Fruit fly (Drosophila melanogaster): ENCODE results near the gene Nuf2.
A peak's percentile ranks its signal among the peaks of the same experiment; 100 is the strongest.

The Nuf2 gene

DNA sequence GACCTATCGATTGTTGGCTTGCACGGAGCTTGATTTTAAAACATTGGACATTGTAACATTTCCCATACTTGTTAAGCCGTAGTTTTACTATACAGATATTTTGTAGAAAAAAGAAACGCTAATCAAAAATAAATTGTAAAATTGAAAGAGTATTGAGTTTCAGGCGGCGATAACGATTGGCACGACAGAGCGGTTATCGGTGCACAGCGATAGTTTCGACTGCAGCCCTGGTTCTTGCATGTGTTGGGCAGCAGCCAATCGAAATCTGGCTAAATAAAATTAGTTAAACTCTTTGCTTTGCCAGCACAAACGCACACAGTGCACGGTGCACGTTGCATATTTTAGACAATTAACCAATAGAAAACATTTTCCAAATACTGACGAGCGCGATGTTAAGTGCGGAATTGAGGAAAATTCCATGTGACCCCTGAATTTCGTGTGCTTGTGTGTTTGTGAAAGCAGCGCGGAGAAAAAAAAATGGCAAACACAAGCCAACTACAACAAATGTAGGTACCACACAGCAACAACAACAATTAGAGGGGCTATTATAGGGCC, 27.8 kb downstream of the Nuf2 start, which contains the start of gene milt:
Gene milt (plus strand): TSS at position 51 of the 555 bp plus-strand sequence.
- peak; percentile 70 for TF ChIP-seq sens (GFP tag)
- no peak for TF ChIP-seq E2f1 (GFP tag; IDR thresholded peaks at IDR 0.05)
- no peak for TF ChIP-seq CG8359 (GFP tag; optimal IDR thresholded peaks at IDR 0.05; ENCODE audit: borderline replicate concordance)
- TF ChIP-seq Vsx1 (GFP tag; optimal IDR thresholded peaks at IDR 0.05), result peak; percentile 14
- no peak for TF ChIP-seq lbe (GFP tag; optimal IDR thresholded peaks at IDR 0.05)
- no peak for TF ChIP-seq CG2199 (GFP tag; IDR thresholded peaks at IDR 0.05)
- no peak for TF ChIP-seq CG12236 (GFP tag; optimal IDR thresholded peaks at IDR 0.05)
- TF ChIP-seq mam (GFP tag; optimal IDR thresholded peaks at IDR 0.05), result no peak
- no peak for TF ChIP-seq CG10209 (GFP tag; optimal IDR thresholded peaks at IDR 0.05)
- no peak for TF ChIP-seq Dfd (GFP tag; optimal IDR thresholded peaks at IDR 0.05)
- TF ChIP-seq gcm2 (GFP tag; optimal IDR thresholded peaks at IDR 0.05), result no peak
- no peak for TF ChIP-seq CG2875 (GFP tag; optimal IDR thresholded peaks at IDR 0.05)
- TF ChIP-seq Xbp1 (GFP tag; optimal IDR thresholded peaks at IDR 0.05), result peak; percentile 17
- no peak for TF ChIP-seq CG9609 (GFP tag; optimal IDR thresholded peaks at IDR 0.05)
- TF ChIP-seq lab (GFP tag; optimal IDR thresholded peaks at IDR 0.05), result no peak
- peak; percentile 47 for TF ChIP-seq nmo (GFP tag; optimal IDR thresholded peaks at IDR 0.05)
- no peak for TF ChIP-seq Hr3 (GFP tag; optimal IDR thresholded peaks at IDR 0.05)
- no peak for TF ChIP-seq CG7556 (GFP tag; optimal IDR thresholded peaks at IDR 0.05)
- TF ChIP-seq twi (tag; optimal IDR thresholded peaks at IDR 0.05), result peak; percentile 40
- TF ChIP-seq CG11085 (GFP tag; IDR thresholded peaks at IDR 0.05), result no peak
- no peak for TF ChIP-seq CG8388 (GFP tag; optimal IDR thresholded peaks at IDR 0.05)
- no peak for TF ChIP-seq Atf3 (GFP tag; optimal IDR thresholded peaks at IDR 0.05)
- TF ChIP-seq CG12391 (tag; optimal IDR thresholded peaks at IDR 0.05), result no peak
- no peak for TF ChIP-seq bab2 (GFP tag; optimal IDR thresholded peaks at IDR 0.05)
- TF ChIP-seq Hmx (GFP tag; optimal IDR thresholded peaks at IDR 0.05), result no peak
- TF ChIP-seq Chrac-16 (GFP tag; optimal IDR thresholded peaks at IDR 0.05), result no peak
- no peak for TF ChIP-seq bsh (GFP tag; optimal IDR thresholded peaks at IDR 0.05)
- TF ChIP-seq CG10565 (GFP tag; optimal IDR thresholded peaks at IDR 0.05), result no peak
- no peak for TF ChIP-seq sr (GFP tag; IDR thresholded peaks at IDR 0.05)
- no peak for TF ChIP-seq Dip2 (GFP tag; IDR thresholded peaks at IDR 0.05)
- no peak for TF ChIP-seq shn (GFP tag; optimal IDR thresholded peaks at IDR 0.05)
- no peak for TF ChIP-seq B-H1 (GFP tag; IDR thresholded peaks at IDR 0.05)
- TF ChIP-seq gro (GFP tag; optimal IDR thresholded peaks at IDR 0.05), result peak; percentile 15
- TF ChIP-seq Optix (GFP tag; IDR thresholded peaks at IDR 0.05), result no peak
- TF ChIP-seq CG18619 (GFP tag; optimal IDR thresholded peaks at IDR 0.05), result no peak
- TF ChIP-seq CG30403 (GFP tag; optimal IDR thresholded peaks at IDR 0.05), result peak; percentile 18
- TF ChIP-seq zen2 (GFP tag; IDR thresholded peaks at IDR 0.05; ENCODE audit: partially characterized antibody), result peak; percentile 71; the same call in 2 of the 3 replicates
- no peak for TF ChIP-seq Rx (GFP tag; IDR thresholded peaks at IDR 0.05)
- no peak for TF ChIP-seq CG16863 (GFP tag; optimal IDR thresholded peaks at IDR 0.05)
- no peak for TF ChIP-seq CG31441 (GFP tag; IDR thresholded peaks at IDR 0.05)
- no peak for TF ChIP-seq Trl (optimal IDR thresholded peaks at IDR 0.05)
- TF ChIP-seq Trl (GFP tag; optimal IDR thresholded peaks at IDR 0.05), result no peak
- TF ChIP-seq trh (GFP tag; optimal IDR thresholded peaks at IDR 0.05), result no peak
- no peak for TF ChIP-seq CG10321 (GFP tag; IDR thresholded peaks at IDR 0.05)
- TF ChIP-seq pzg (GFP tag; optimal IDR thresholded peaks at IDR 0.05), result peak; percentile 72
- TF ChIP-seq Ptx1 (GFP tag; IDR thresholded peaks at IDR 0.05), result no peak
- TF ChIP-seq Ravus (GFP tag; IDR thresholded peaks at IDR 0.05), result no peak
- no peak for TF ChIP-seq CG4424 (GFP tag; optimal IDR thresholded peaks at IDR 0.05)
- no peak for TF ChIP-seq grn (GFP tag; optimal IDR thresholded peaks at IDR 0.05)
- TF ChIP-seq CG2202 (tag; optimal IDR thresholded peaks at IDR 0.05), result no peak
- no peak for TF ChIP-seq Dip3 (GFP tag; optimal IDR thresholded peaks at IDR 0.05)
- peak; percentile 21 for TF ChIP-seq gfzf (GFP tag; optimal IDR thresholded peaks at IDR 0.05)

Measured in whole organism, embryonic.